In the genomic region with DNA sequence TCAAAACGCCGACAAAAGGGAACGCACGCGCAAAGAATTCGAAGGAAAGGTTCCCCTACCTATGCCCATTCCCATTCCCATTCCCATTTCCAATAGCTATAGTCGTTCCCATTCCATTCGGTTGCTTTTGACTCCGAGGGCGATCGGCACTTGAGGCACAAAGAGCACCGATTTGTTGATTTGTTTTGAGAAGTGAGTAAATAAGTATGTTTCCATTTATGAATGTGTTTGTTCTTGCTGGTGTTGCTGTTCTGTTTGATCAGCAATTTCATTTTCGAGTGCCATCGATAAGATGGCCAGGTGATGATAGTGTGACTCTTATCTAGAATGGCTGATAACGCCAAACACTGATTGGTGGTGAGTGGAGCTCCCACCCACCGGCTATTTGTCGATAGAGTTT, we compare ENCODE assay signal across 1 fruit fly cellular context.
TF ChIP-seq lines count a peak whose summit lies in the region.

No protein-coding gene starts in this region.

TF ChIP-seq in whole organism, embryonic, 481 proteins besides CTCF, POLR2A, EP300 and RAD21 (continued from another document and continues in another):
- TF ChIP-seq CG1792 (GFP tag; optimal IDR thresholded peaks at IDR 0.05; lab: Kevin White, UChicago) (no peak), eve (GFP tag; optimal IDR thresholded peaks at IDR 0.05; lab: Kevin White, UChicago) (no peak), Taf1 (GFP tag; IDR thresholded peaks at IDR 0.05; lab: Robert Waterston, UW) (no peak), jing (GFP tag; optimal IDR thresholded peaks at IDR 0.05; lab: Kevin White, UChicago) (no peak), esg (GFP tag; conservative IDR thresholded peaks at IDR 0.05; lab: Robert Waterston, UW) (no peak), CG4404 (GFP tag; IDR thresholded peaks at IDR 0.05; lab: Robert Waterston, UW) (no peak), Meics (GFP tag; optimal IDR thresholded peaks at IDR 0.05; lab: Kevin White, UChicago) (no peak), chinmo (GFP tag; IDR thresholded peaks at IDR 0.05; lab: Robert Waterston, UW; ENCODE audit: partially characterized antibody) (no peak), Mes4 (GFP tag; optimal IDR thresholded peaks at IDR 0.05; lab: Kevin White, UChicago) (peak; percentile 25), CG6791 (GFP tag; IDR thresholded peaks at IDR 0.05; lab: Robert Waterston, UW; ENCODE audit: partially characterized antibody) (no peak), fd3F (GFP tag; optimal IDR thresholded peaks at IDR 0.05; lab: Kevin White, UChicago) (no peak), mam (GFP tag; optimal IDR thresholded peaks at IDR 0.05; lab: Kevin White, UChicago) (no peak), knrl (GFP tag; IDR thresholded peaks at IDR 0.05; lab: Robert Waterston, UW; ENCODE audit: partially characterized antibody) (no peak), CG9817 (tag; optimal IDR thresholded peaks at IDR 0.05; lab: Kevin White, UChicago) (no peak), Optix (GFP tag; IDR thresholded peaks at IDR 0.05; lab: Robert Waterston, UW) (no peak), CG2116 (GFP tag; optimal IDR thresholded peaks at IDR 0.05; lab: Kevin White, UChicago) (peak; percentile 28), trh (GFP tag; optimal IDR thresholded peaks at IDR 0.05; lab: Kevin White, UChicago) (no peak), NC2β (GFP tag; optimal IDR thresholded peaks at IDR 0.05; lab: Kevin White, UChicago) (peak; percentile 64), CG2199 (GFP tag; IDR thresholded peaks at IDR 0.05; lab: Robert Waterston, UW) (no peak), unc-4 (GFP tag; IDR thresholded peaks at IDR 0.05; lab: Robert Waterston, UW; ENCODE audit: partially characterized antibody) (no peak), CG2129 (GFP tag; IDR thresholded peaks at IDR 0.05; lab: Robert Waterston, UW; ENCODE audit: partially characterized antibody) (no peak), CG6813 (GFP tag; optimal IDR thresholded peaks at IDR 0.05; lab: Kevin White, UChicago) (peak; percentile 82), CG3407 (GFP tag; optimal IDR thresholded peaks at IDR 0.05; lab: Kevin White, UChicago) (peak; percentile 49), CG1602 (GFP tag; optimal IDR thresholded peaks at IDR 0.05; lab: Kevin White, UChicago) (no peak), CG18619 (GFP tag; optimal IDR thresholded peaks at IDR 0.05; lab: Kevin White, UChicago) (no peak), kay (GFP tag; optimal IDR thresholded peaks at IDR 0.05; lab: Kevin White, UChicago) (no peak), Hr39 (optimal IDR thresholded peaks at IDR 0.05; lab: Kevin White, UChicago) (no peak), ash1 (GFP tag; optimal IDR thresholded peaks at IDR 0.05; lab: Kevin White, UChicago) (no peak), pum (GFP tag; optimal IDR thresholded peaks at IDR 0.05; lab: Kevin White, UChicago) (no peak), nmo (GFP tag; optimal IDR thresholded peaks at IDR 0.05; lab: Kevin White, UChicago) (no peak), Fer3 (tag; optimal IDR thresholded peaks at IDR 0.05; lab: Kevin White, UChicago) (no peak), CG17912 (GFP tag; optimal IDR thresholded peaks at IDR 0.05; lab: Kevin White, UChicago) (no peak), sens-2 (GFP tag; IDR thresholded peaks at IDR 0.05; lab: Robert Waterston, UW) (0 out of 2 replicates have a peak, but pooled peaks have one; percentile 10), CG6175 (GFP tag; IDR thresholded peaks at IDR 0.05; lab: Robert Waterston, UW) (no peak), CG7786 (GFP tag; optimal IDR thresholded peaks at IDR 0.05; lab: Kevin White, UChicago) (no peak), dmrt99B (tag; optimal IDR thresholded peaks at IDR 0.05; lab: Kevin White, UChicago) (no peak), nerfin-1 (tag; optimal IDR thresholded peaks at IDR 0.05; lab: Kevin White, UChicago) (peak; percentile 19), CG10366 (GFP tag; IDR thresholded peaks at IDR 0.05; lab: Robert Waterston, UW) (no peak), CG7987 (GFP tag; optimal IDR thresholded peaks at IDR 0.05; lab: Kevin White, UChicago) (peak; percentile 35), CG12236 (GFP tag; optimal IDR thresholded peaks at IDR 0.05; lab: Kevin White, UChicago) (peak; percentile 34), gsb (GFP tag; IDR thresholded peaks at IDR 0.05; lab: Robert Waterston, UW) (no peak), HLH4C (GFP tag; IDR thresholded peaks at IDR 0.05; lab: Robert Waterston, UW; ENCODE audit: partially characterized antibody) (no peak), HLH3B (GFP tag; IDR thresholded peaks at IDR 0.05; lab: Robert Waterston, UW) (0 out of 2 replicates have a peak, but pooled peaks have one; percentile 26), CG8388 (GFP tag; optimal IDR thresholded peaks at IDR 0.05; lab: Kevin White, UChicago) (peak; percentile 7), Dad (GFP tag; optimal IDR thresholded peaks at IDR 0.05; lab: Kevin White, UChicago) (no peak), unpg (GFP tag; optimal IDR thresholded peaks at IDR 0.05; lab: Kevin White, UChicago) (peak; percentile 6), CG10543 (GFP tag; optimal IDR thresholded peaks at IDR 0.05; lab: Kevin White, UChicago) (no peak), CG10654 (GFP tag; optimal IDR thresholded peaks at IDR 0.05; lab: Kevin White, UChicago) (no peak), Awh (GFP tag; IDR thresholded peaks at IDR 0.05; lab: Robert Waterston, UW) (0 out of 2 replicates have a peak, but pooled peaks have one; percentile 12), CG5245 (GFP tag; optimal IDR thresholded peaks at IDR 0.05; lab: Kevin White, UChicago) (no peak), CG3163 (GFP tag; optimal IDR thresholded peaks at IDR 0.05; lab: Kevin White, UChicago) (no peak), Tbp (GFP tag; optimal IDR thresholded peaks at IDR 0.05; lab: Kevin White, UChicago) (no peak), CG11696 (GFP tag; IDR thresholded peaks at IDR 0.05; lab: Robert Waterston, UW) (no peak), ab (GFP tag; optimal IDR thresholded peaks at IDR 0.05; lab: Kevin White, UChicago) (no peak), MESR4 (GFP tag; optimal IDR thresholded peaks at IDR 0.05; lab: Kevin White, UChicago) (no peak), CG32532 (GFP tag; IDR thresholded peaks at IDR 0.05; lab: Robert Waterston, UW) (no peak), CG3847 (GFP tag; IDR thresholded peaks at IDR 0.05; lab: Robert Waterston, UW) (no peak), Nf-YC (tag; optimal IDR thresholded peaks at IDR 0.05; lab: Kevin White, UChicago) (peak; percentile 83), odd (GFP tag; optimal IDR thresholded peaks at IDR 0.05; lab: Kevin White, UChicago) (peak; percentile 62), sug (tag; optimal IDR thresholded peaks at IDR 0.05; lab: Kevin White, UChicago) (no peak), CG9727 (GFP tag; optimal IDR thresholded peaks at IDR 0.05; lab: Kevin White, UChicago) (peak; percentile 59), Drgx (GFP tag; IDR thresholded peaks at IDR 0.05; lab: Robert Waterston, UW) (no peak), Dek (tag; optimal IDR thresholded peaks at IDR 0.05; lab: Kevin White, UChicago) (no peak), CG6254 (GFP tag; optimal IDR thresholded peaks at IDR 0.05; lab: Kevin White, UChicago) (no peak), dysf (GFP tag; IDR thresholded peaks at IDR 0.05; lab: Robert Waterston, UW) (0 out of 3 replicates have a peak, but pooled peaks have one; percentile 35), CG13775 (GFP tag; optimal IDR thresholded peaks at IDR 0.05; lab: Kevin White, UChicago) (no peak), cas (GFP tag; IDR thresholded peaks at IDR 0.05; lab: Robert Waterston, UW) (no peak), toy (GFP tag; IDR thresholded peaks at IDR 0.05; lab: Robert Waterston, UW) (no peak), Side (GFP tag; optimal IDR thresholded peaks at IDR 0.05; lab: Kevin White, UChicago) (no peak), pros (GFP tag; optimal IDR thresholded peaks at IDR 0.05; lab: Kevin White, UChicago) (peak; percentile 8), CG31441 (GFP tag; IDR thresholded peaks at IDR 0.05; lab: Robert Waterston, UW) (no peak), CG4424 (GFP tag; optimal IDR thresholded peaks at IDR 0.05; lab: Kevin White, UChicago) (peak; percentile 16), CG31388 (GFP tag; optimal IDR thresholded peaks at IDR 0.05; lab: Kevin White, UChicago) (no peak), bbx (GFP tag; IDR thresholded peaks at IDR 0.05; lab: Robert Waterston, UW; ENCODE audit: partially characterized antibody) (no peak), TFAM (GFP tag; optimal IDR thresholded peaks at IDR 0.05; lab: Kevin White, UChicago) (no peak), YL-1 (GFP tag; optimal IDR thresholded peaks at IDR 0.05; lab: Kevin White, UChicago) (peak; percentile 17), grau (tag; optimal IDR thresholded peaks at IDR 0.05; lab: Kevin White, UChicago) (no peak), CG30403 (GFP tag; optimal IDR thresholded peaks at IDR 0.05; lab: Kevin White, UChicago) (no peak), gsb-n (tag; optimal IDR thresholded peaks at IDR 0.05; lab: Kevin White, UChicago) (peak; percentile 57), CG10979 (tag; optimal IDR thresholded peaks at IDR 0.05; lab: Kevin White, UChicago) (peak; percentile 8), dati (GFP tag; IDR thresholded peaks at IDR 0.05; lab: Robert Waterston, UW) (no peak), CG12942 (GFP tag; optimal IDR thresholded peaks at IDR 0.05; lab: Kevin White, UChicago) (no peak), CG4360 (GFP tag; IDR thresholded peaks at IDR 0.05; lab: Robert Waterston, UW) (0 out of 2 replicates have a peak, but pooled peaks have one; percentile 33), caup (GFP tag; optimal IDR thresholded peaks at IDR 0.05; lab: Kevin White, UChicago; ENCODE audit: severe bottlenecking) (peak; percentile 81), ato (GFP tag; IDR thresholded peaks at IDR 0.05; lab: Robert Waterston, UW; ENCODE audit: partially characterized antibody) (no peak), cad (GFP tag; optimal IDR thresholded peaks at IDR 0.05; lab: Kevin White, UChicago) (no peak), exex (tag; optimal IDR thresholded peaks at IDR 0.05; lab: Kevin White, UChicago) (peak; percentile 2), fd96Cb (tag; optimal IDR thresholded peaks at IDR 0.05; lab: Kevin White, UChicago) (no peak), CG34224 (GFP tag; IDR thresholded peaks at IDR 0.05; lab: Robert Waterston, UW; ENCODE audit: partially characterized antibody) (no peak), chm (GFP tag; IDR thresholded peaks at IDR 0.05; lab: Robert Waterston, UW) (peak; percentile 74; the same call in 1 of the 2 replicates), shn (GFP tag; optimal IDR thresholded peaks at IDR 0.05; lab: Kevin White, UChicago) (no peak), Bteb2 (GFP tag; optimal IDR thresholded peaks at IDR 0.05; lab: Kevin White, UChicago) (no peak), CG17568 (GFP tag; optimal IDR thresholded peaks at IDR 0.05; lab: Kevin White, UChicago) (peak; percentile 73), row (GFP tag; IDR thresholded peaks at IDR 0.05; lab: Robert Waterston, UW) (no peak), sc (optimal IDR thresholded peaks at IDR 0.05; lab: Kevin White, UChicago) (no peak), sc (GFP tag; optimal IDR thresholded peaks at IDR 0.05; lab: Kevin White, UChicago) (peak; percentile 13), gem (tag; optimal IDR thresholded peaks at IDR 0.05; lab: Kevin White, UChicago) (peak; percentile 36), Hand (GFP tag; optimal IDR thresholded peaks at IDR 0.05; lab: Kevin White, UChicago) (no peak), ftz-f1 (GFP tag; optimal IDR thresholded peaks at IDR 0.05; lab: Kevin White, UChicago) (no peak), Asciz (GFP tag; optimal IDR thresholded peaks at IDR 0.05; lab: Kevin White, UChicago) (peak; percentile 15), CG30020 (tag; optimal IDR thresholded peaks at IDR 0.05; lab: Kevin White, UChicago) (no peak), CG1603 (tag; optimal IDR thresholded peaks at IDR 0.05; lab: Kevin White, UChicago) (peak; percentile 62), abd-A (tag; optimal IDR thresholded peaks at IDR 0.05; lab: Kevin White, UChicago) (no peak), CG4707 (GFP tag; optimal IDR thresholded peaks at IDR 0.05; lab: Kevin White, UChicago) (peak; percentile 34), pan (optimal IDR thresholded peaks at IDR 0.05; lab: Kevin White, UChicago) (no peak), pan (GFP tag; optimal IDR thresholded peaks at IDR 0.05 in 1 of 2, IDR thresholded peaks at IDR 0.05 in 1 of 2) (peak in 1 of 2 experiments; percentile 57), insv (GFP tag; optimal IDR thresholded peaks at IDR 0.05; lab: Kevin White, UChicago) (peak in 1 of 2 experiments; percentile 79), croc (GFP tag; conservative IDR thresholded peaks at IDR 0.05; lab: Robert Waterston, UW) (no peak), CG15479 (GFP tag; optimal IDR thresholded peaks at IDR 0.05; lab: Kevin White, UChicago) (peak; percentile 78), Gug (GFP tag; IDR thresholded peaks at IDR 0.05; lab: Robert Waterston, UW) (no peak), CG12659 (GFP tag; optimal IDR thresholded peaks at IDR 0.05; lab: Kevin White, UChicago) (no peak), CG1529 (GFP tag; optimal IDR thresholded peaks at IDR 0.05; lab: Kevin White, UChicago) (peak; percentile 26), Mad (GFP tag; optimal IDR thresholded peaks at IDR 0.05; lab: Kevin White, UChicago) (no peak), Ssrp (tag; optimal IDR thresholded peaks at IDR 0.05; lab: Kevin White, UChicago) (no peak), jigr1 (GFP tag; IDR thresholded peaks at IDR 0.05; lab: Robert Waterston, UW) (no peak), Sox102F (GFP tag; optimal IDR thresholded peaks at IDR 0.05; lab: Kevin White, UChicago) (no peak), CG10462 (GFP tag; optimal IDR thresholded peaks at IDR 0.05; lab: Kevin White, UChicago) (no peak), CG7745 (tag; optimal IDR thresholded peaks at IDR 0.05; lab: Kevin White, UChicago) (peak; percentile 85), ase (GFP tag; IDR thresholded peaks at IDR 0.05; lab: Robert Waterston, UW) (no peak), ara (GFP tag; IDR thresholded peaks at IDR 0.05; lab: Robert Waterston, UW) (peak; percentile 79), otp (GFP tag; IDR thresholded peaks at IDR 0.05; lab: Robert Waterston, UW) (no peak), crp (GFP tag; optimal IDR thresholded peaks at IDR 0.05; lab: Kevin White, UChicago) (no peak), CG11398 (GFP tag; optimal IDR thresholded peaks at IDR 0.05; lab: Kevin White, UChicago) (peak; percentile 11), Aef1 (GFP tag; IDR thresholded peaks at IDR 0.05; lab: Robert Waterston, UW) (no peak), rib (GFP tag; IDR thresholded peaks at IDR 0.05; lab: Robert Waterston, UW) (no peak), scrt (GFP tag; optimal IDR thresholded peaks at IDR 0.05; lab: Kevin White, UChicago) (no peak), CG4854 (GFP tag; optimal IDR thresholded peaks at IDR 0.05; lab: Kevin White, UChicago) (no peak), CG13424 (tag; optimal IDR thresholded peaks at IDR 0.05; lab: Kevin White, UChicago) (peak; percentile 35), zen2 (GFP tag; IDR thresholded peaks at IDR 0.05; lab: Robert Waterston, UW; ENCODE audit: partially characterized antibody) (no peak), lmd (GFP tag; IDR thresholded peaks at IDR 0.05; lab: Robert Waterston, UW) (no peak)
